Fruit fly (Drosophila melanogaster) whole organism, prepupa: Measurements from ENCODE around the gene EMC4.

Experiments used
- Blimp-1 ChIP-seq: fragments of 200-800 bp; sonication (Bioruptor generic); optimal IDR thresholded peaks from 3 replicates; lab custom pipeline; 2017; ENCODE audit warnings: missing biosample characterization, missing genetic modification characterization, mild to moderate bottlenecking, moderate library complexity, missing genetic modification reagents
- CG10631 ChIP-seq: fragments of 200-800 bp; sonication (Bioruptor generic); optimal IDR thresholded peaks from 2 replicates; lab custom pipeline; 2016; ENCODE audit warnings: missing biosample characterization, missing genetic modification characterization
- CG10669 ChIP-seq: fragments of 200-800 bp; sonication (Bioruptor generic); optimal IDR thresholded peaks from 3 replicates; lab custom pipeline; 2018; ENCODE audit warnings: missing biosample characterization, mild to moderate bottlenecking, missing genetic modification characterization, moderate library complexity
- CG11762 ChIP-seq: fragments of 200-800 bp; sonication (Bioruptor generic); optimal IDR thresholded peaks from 3 replicates; lab custom pipeline; 2016; ENCODE audit warnings: missing biosample characterization, missing genetic modification characterization; ENCODE audit not compliant: insufficient read depth
- CG11902 ChIP-seq: fragments of 200-800 bp; sonication (Bioruptor generic); optimal IDR thresholded peaks from 3 replicates; lab custom pipeline; 2016; ENCODE audit warnings: missing biosample characterization, missing genetic modification characterization
- CG1621 ChIP-seq: fragments of 200-800 bp; sonication (Bioruptor generic); optimal IDR thresholded peaks from 3 replicates; lab custom pipeline; 2018; ENCODE audit warnings: missing biosample characterization, mild to moderate bottlenecking, missing genetic modification characterization
- CG16779 ChIP-seq: fragments of 200-800 bp; sonication (Bioruptor generic); optimal IDR thresholded peaks from 3 replicates; lab custom pipeline; 2017; ENCODE audit warnings: missing biosample characterization, mild to moderate bottlenecking, missing genetic modification characterization
- CG3032 ChIP-seq: fragments of 200-800 bp; optimal IDR thresholded peaks from 2 replicates; lab custom pipeline; 2019; ENCODE audit warnings: missing biosample characterization, mild to moderate bottlenecking, missing genetic modification characterization, moderate library complexity
- CG32006 ChIP-seq: fragments of 200-800 bp; sonication (Bioruptor generic); optimal IDR thresholded peaks from 3 replicates; lab custom pipeline; 2017; ENCODE audit warnings: missing biosample characterization, mild to moderate bottlenecking, missing genetic modification characterization
- CG34406 ChIP-seq: fragments of 200-800 bp; sonication (Bioruptor generic); optimal IDR thresholded peaks from 3 replicates; lab custom pipeline; 2016; ENCODE audit warnings: missing biosample characterization, missing genetic modification characterization
- CG3919 ChIP-seq: fragments of 200-800 bp; sonication (Bioruptor generic); optimal IDR thresholded peaks from 3 replicates; lab custom pipeline; 2016; ENCODE audit warnings: missing biosample characterization, missing genetic modification characterization
- CG4318 ChIP-seq: fragments of 200-800 bp; sonication (Bioruptor generic); optimal IDR thresholded peaks from 3 replicates; lab custom pipeline; 2017; ENCODE audit warnings: missing biosample characterization, mild to moderate bottlenecking, missing genetic modification characterization
- CG6276 ChIP-seq: fragments of 200-800 bp; sonication (Bioruptor generic); optimal IDR thresholded peaks from 2 replicates; lab custom pipeline; 2017; ENCODE audit warnings: missing biosample characterization, mild to moderate bottlenecking, missing genetic modification characterization
- CG6792 ChIP-seq: fragments of 200-800 bp; sonication (Bioruptor generic); optimal IDR thresholded peaks from 3 replicates; lab custom pipeline; 2016; ENCODE audit warnings: missing biosample characterization, missing genetic modification characterization
- CG6808 ChIP-seq: fragments of 200-800 bp; sonication (Bioruptor generic); optimal IDR thresholded peaks from 3 replicates; lab custom pipeline; 2017; ENCODE audit warnings: missing biosample characterization, missing genetic modification characterization, mild to moderate bottlenecking, moderate library complexity, missing genetic modification reagents
- CG8119 ChIP-seq: fragments of 200-800 bp; sonication (Bioruptor generic); IDR thresholded peaks from 3 replicates; pipeline ENCODE4 v1.3.6; 2022; ENCODE audit warnings: missing biosample characterization, missing genetic modification characterization
- CG8632 ChIP-seq: fragments of 200-800 bp; sonication (Bioruptor generic); optimal IDR thresholded peaks from 3 replicates; lab custom pipeline; 2016; ENCODE audit warnings: missing biosample characterization, missing genetic modification characterization
- CG9139 ChIP-seq: fragments of 200-800 bp; sonication (Bioruptor generic); optimal IDR thresholded peaks from 3 replicates; lab custom pipeline; 2017; ENCODE audit warnings: missing biosample characterization, mild to moderate bottlenecking, missing genetic modification characterization
- Eip78C ChIP-seq: fragments of 200-800 bp; sonication (Bioruptor generic); peaks from one replicate; lab custom pipeline; 2016; ENCODE audit warnings: missing biosample characterization, missing genetic modification characterization
- Eip93F ChIP-seq: fragments of 200-800 bp; sonication (Bioruptor generic); optimal IDR thresholded peaks from 2 replicates; lab custom pipeline; 2016; ENCODE audit warnings: missing biosample characterization, mild to moderate bottlenecking, missing genetic modification characterization
- Ets21C ChIP-seq: fragments of 200-800 bp; sonication (Bioruptor generic); optimal IDR thresholded peaks from 3 replicates; lab custom pipeline; 2016; ENCODE audit warnings: missing biosample characterization, missing genetic modification characterization
- Ets96B ChIP-seq: fragments of 200-800 bp; optimal IDR thresholded peaks from 2 replicates; lab custom pipeline; 2019; ENCODE audit warnings: missing biosample characterization, mild to moderate bottlenecking, missing genetic modification characterization, moderate library complexity
- Gug ChIP-seq: fragments of 200-800 bp; sonication (Bioruptor generic); IDR thresholded peaks from 2 replicates; pipeline ENCODE4 v1.3.6; 2022; ENCODE audit warnings: missing biosample characterization, missing genetic modification characterization
- Hr38 ChIP-seq: sonication (Bioruptor generic); optimal IDR thresholded peaks from 2 replicates; lab custom pipeline; 2016; ENCODE audit warnings: missing biosample characterization, missing genetic modification characterization
- Hr39 ChIP-seq: fragments of 200-800 bp; sonication (Bioruptor generic); optimal IDR thresholded peaks from 2 replicates; lab custom pipeline; 2016; ENCODE audit warnings: missing biosample characterization, missing genetic modification characterization
- Hr4 ChIP-seq: fragments of 200-800 bp; sonication (Bioruptor generic); optimal IDR thresholded peaks from 3 replicates; lab custom pipeline; 2016; ENCODE audit warnings: missing biosample characterization, missing genetic modification characterization
- Lpt ChIP-seq: fragments of 200-800 bp; sonication (Bioruptor generic); optimal IDR thresholded peaks from 3 replicates; lab custom pipeline; 2016; ENCODE audit warnings: missing biosample characterization, missing genetic modification characterization
- Met ChIP-seq: fragments of 200-800 bp; sonication (Bioruptor generic); optimal IDR thresholded peaks from 3 replicates; lab custom pipeline; 2016; ENCODE audit warnings: missing biosample characterization, missing genetic modification characterization
- OdsH ChIP-seq: fragments of 200-800 bp; sonication (Bioruptor generic); optimal IDR thresholded peaks from 3 replicates; lab custom pipeline; 2016; ENCODE audit warnings: missing biosample characterization, missing genetic modification characterization
- Smox ChIP-seq: fragments of 200-800 bp; sonication (Bioruptor generic); optimal IDR thresholded peaks from 3 replicates; lab custom pipeline; 2016; ENCODE audit warnings: missing biosample characterization, missing genetic modification characterization
- Sox102F ChIP-seq: fragments of 200-800 bp; sonication (Bioruptor generic); optimal IDR thresholded peaks from 2 replicates; lab custom pipeline; 2016; ENCODE audit warnings: missing biosample characterization, mild to moderate bottlenecking, missing genetic modification characterization
- Sox15 ChIP-seq: fragments of 200-800 bp; sonication (Bioruptor generic); optimal IDR thresholded peaks from 3 replicates; lab custom pipeline; 2016; ENCODE audit warnings: missing biosample characterization, missing genetic modification characterization
- achi ChIP-seq: fragments of 200-800 bp; sonication (Bioruptor generic); optimal IDR thresholded peaks from 3 replicates; lab custom pipeline; 2016; ENCODE audit warnings: missing biosample characterization, missing genetic modification characterization
- cyc ChIP-seq: fragments of 200-800 bp; sonication (Bioruptor generic); optimal IDR thresholded peaks from 3 replicates; lab custom pipeline; 2016; ENCODE audit warnings: missing biosample characterization, missing genetic modification characterization
- dsx ChIP-seq: fragments of 200-800 bp; optimal IDR thresholded peaks from 3 replicates; lab custom pipeline; 2019; ENCODE audit warnings: missing biosample characterization, mild to moderate bottlenecking, missing genetic modification characterization, moderate library complexity; ENCODE audit not compliant: poor library complexity, severe bottlenecking
- eg ChIP-seq: fragments of 200-800 bp; sonication (Bioruptor generic); IDR thresholded peaks from 3 replicates; pipeline ENCODE4 v1.3.6; 2022; ENCODE audit warnings: missing biosample characterization, missing genetic modification characterization
- esn ChIP-seq: fragments of 200-800 bp; sonication (Bioruptor generic); optimal IDR thresholded peaks from 2 replicates; lab custom pipeline; 2016; ENCODE audit warnings: missing biosample characterization, mild to moderate bottlenecking, missing genetic modification characterization, moderate library complexity
- fd59A ChIP-seq: fragments of 200-800 bp; sonication (Bioruptor generic); optimal IDR thresholded peaks from 2 replicates; lab custom pipeline; 2017; ENCODE audit warnings: missing biosample characterization, mild to moderate bottlenecking, missing genetic modification characterization, missing genetic modification reagents
- fd85E ChIP-seq: fragments of 200-800 bp; sonication (Bioruptor generic); optimal IDR thresholded peaks from 3 replicates; lab custom pipeline; 2016; ENCODE audit warnings: missing biosample characterization, missing genetic modification characterization
- fkh ChIP-seq: fragments of 200-800 bp; sonication (Bioruptor generic); optimal IDR thresholded peaks from 3 replicates; lab custom pipeline; 2017; ENCODE audit warnings: missing biosample characterization, mild to moderate bottlenecking, missing genetic modification characterization, moderate library complexity
- lz ChIP-seq: fragments of 200-800 bp; sonication (Bioruptor generic); optimal IDR thresholded peaks from 3 replicates; lab custom pipeline; 2016; ENCODE audit warnings: missing biosample characterization, missing genetic modification characterization
- net ChIP-seq: fragments of 200-800 bp; sonication (Bioruptor generic); optimal IDR thresholded peaks from 3 replicates; lab custom pipeline; 2016; ENCODE audit warnings: missing biosample characterization, missing genetic modification characterization
- salr ChIP-seq, 2 experiments: fragments of 200-800 bp; sonication (Bioruptor generic); optimal IDR thresholded peaks; 3 replicates each; lab custom pipeline; 2016 to 2018; ENCODE audit warnings: missing biosample characterization in 2 of 2, missing genetic modification characterization in 2 of 2, mild to moderate bottlenecking in 1 of 2
- spab ChIP-seq: fragments of 200-800 bp; sonication (Bioruptor generic); optimal IDR thresholded peaks from 2 replicates; lab custom pipeline; 2017; ENCODE audit warnings: missing biosample characterization, mild to moderate bottlenecking, missing genetic modification characterization, missing genetic modification reagents
- ss ChIP-seq, 2 experiments: fragments of 200-800 bp; sonication (Bioruptor generic); optimal IDR thresholded peaks; 2 replicates in 1 of 2; 3 replicates in 1 of 2; lab custom pipeline; 2017 to 2018; ENCODE audit warnings: mild to moderate bottlenecking in 2 of 2, missing biosample characterization in 2 of 2, missing genetic modification characterization in 2 of 2, moderate library complexity in 1 of 2
- svp ChIP-seq: fragments of 200-800 bp; sonication (Bioruptor generic); peaks from one replicate; lab custom pipeline; 2016; ENCODE audit warnings: missing biosample characterization, missing genetic modification characterization
- topi ChIP-seq: fragments of 200-800 bp; sonication (Bioruptor generic); optimal IDR thresholded peaks from 3 replicates; lab custom pipeline; 2016; ENCODE audit warnings: missing biosample characterization, missing genetic modification characterization
- vri ChIP-seq: fragments of 200-800 bp; sonication (Bioruptor generic); optimal IDR thresholded peaks from 3 replicates; lab custom pipeline; 2016; ENCODE audit warnings: missing biosample characterization, mild to moderate bottlenecking, missing genetic modification characterization

EMC4 gene

DNA sequence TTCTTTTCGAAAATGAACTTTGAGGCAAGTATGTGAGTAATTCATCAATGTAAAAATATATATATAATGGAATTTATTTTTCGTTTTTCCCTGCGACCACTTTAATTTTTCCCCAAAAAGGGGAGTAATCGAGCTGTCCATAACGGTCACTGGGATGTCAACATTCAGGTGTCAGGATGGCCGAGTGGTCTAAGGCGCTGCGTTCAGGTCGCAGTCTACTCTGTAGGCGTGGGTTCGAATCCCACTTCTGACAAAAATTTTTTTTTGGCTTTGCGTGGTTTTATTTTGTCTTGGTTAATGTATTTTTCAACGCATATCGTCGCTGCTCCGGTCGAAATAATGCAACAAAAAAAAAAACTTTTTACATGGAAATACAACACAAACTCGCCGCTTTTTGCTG is 24.9 kb downstream of the EMC4 start:
- TF ChIP-seq fd85E (GFP tag; lab: Kevin White, UChicago) (no peak), svp (peak; percentile 55), Lpt (GFP tag; lab: Kevin White, UChicago) (no peak), Eip78C (GFP tag; lab: Kevin White, UChicago) (peak; percentile 40), eg (GFP tag; lab: Robert Waterston, UW) (no peak), CG6792 (GFP tag; lab: Kevin White, UChicago) (no peak)

dm6 chr3L:22839726-22840228 is 28.3 kb downstream of the EMC4 start:
- TF ChIP-seq CG6792 (GFP tag; lab: Kevin White, UChicago) (no peak), fkh (GFP tag; lab: Kevin White, UChicago) (peak; percentile 20), vri (peak; percentile 72), salr (GFP tag; optimal IDR thresholded peaks at IDR 0.05; lab: Kevin White, UChicago) (peak; percentile 8 to 51), svp (peak; percentile 87), Blimp-1 (peak; percentile 72), Ets96B (tag; lab: Kevin White, UChicago) (peak; percentile 46), Eip78C (GFP tag; lab: Kevin White, UChicago) (peak; percentile 68), CG3919 (GFP tag; lab: Kevin White, UChicago) (peak; percentile 21), CG4318 (GFP tag; lab: Kevin White, UChicago) (no peak), CG8632 (GFP tag; lab: Kevin White, UChicago) (peak; percentile 1), Hr39 (GFP tag; lab: Kevin White, UChicago) (no peak), CG10631 (no peak), OdsH (GFP tag; lab: Kevin White, UChicago) (no peak), dsx (GFP tag; lab: Kevin White, UChicago) (peak; percentile 47), Gug (0 out of 2 replicates have a peak, but pooled peaks have one; percentile 9), CG16779 (tag; lab: Kevin White, UChicago) (peak; percentile 11), CG11762 (GFP tag; lab: Kevin White, UChicago) (peak; percentile 19), fd85E (GFP tag; lab: Kevin White, UChicago) (no peak), cyc (GFP tag; lab: Kevin White, UChicago) (no peak), Met (GFP tag; lab: Kevin White, UChicago) (peak; percentile 27), Hr4 (GFP tag; lab: Kevin White, UChicago) (no peak), spab (GFP tag; lab: Kevin White, UChicago) (peak; percentile 69), CG1621 (peak; percentile 73), CG3032 (tag; lab: Kevin White, UChicago) (peak; percentile 52), lz (no peak), CG10669 (GFP tag; lab: Kevin White, UChicago) (peak; percentile 16), Smox (GFP tag; lab: Kevin White, UChicago) (no peak), Ets21C (GFP tag; lab: Kevin White, UChicago) (no peak), fd59A (GFP tag; lab: Kevin White, UChicago) (peak; percentile 46), Sox102F (GFP tag; lab: Kevin White, UChicago) (no peak), CG34406 (GFP tag; lab: Kevin White, UChicago) (peak; percentile 33), CG32006 (peak; percentile 33), CG11902 (GFP tag; lab: Kevin White, UChicago) (no peak), Lpt (GFP tag; lab: Kevin White, UChicago) (peak; percentile 63), ss (GFP tag; optimal IDR thresholded peaks at IDR 0.05; lab: Kevin White, UChicago) (peak; percentile 79 to 80), Eip93F (GFP tag; lab: Kevin White, UChicago) (no peak), net (GFP tag; lab: Kevin White, UChicago) (peak; percentile 16), achi (GFP tag; lab: Kevin White, UChicago) (peak; percentile 12), topi (GFP tag; lab: Kevin White, UChicago) (peak; percentile 27), CG9139 (GFP tag; lab: Kevin White, UChicago) (peak; percentile 74), CG6276 (GFP tag; lab: Kevin White, UChicago) (peak; percentile 26), CG6808 (GFP tag; lab: Kevin White, UChicago) (peak; percentile 75), eg (GFP tag; lab: Robert Waterston, UW) (peak; percentile 57), Sox15 (GFP tag; lab: Kevin White, UChicago) (no peak), CG8119 (peak; percentile 44; the same call in 2 of the 3 replicates), Hr38 (GFP tag; lab: Kevin White, UChicago) (no peak), esn (GFP tag; lab: Kevin White, UChicago) (no peak)
